Worm (Caenorhabditis elegans) whole organism, L3 larva: ENCODE results near the gene fbxc-21.

ENCODE experiments used
- ceh-16 ChIP-seq: sonication (generic microtip); optimal IDR thresholded peaks from 2 replicates; lab custom pipeline; 2017; ENCODE audit warnings: missing biosample characterization, missing genetic modification characterization
- ceh-28 ChIP-seq: fragments of 150-350 bp; optimal IDR thresholded peaks from 2 replicates; lab custom pipeline; 2014; ENCODE audit warnings: missing biosample characterization, missing genetic modification reagents, missing genetic modification characterization
- ceh-82 ChIP-seq: fragments of 150-350 bp; optimal IDR thresholded peaks from 2 replicates; lab custom pipeline; 2014; ENCODE audit warnings: missing biosample characterization, missing genetic modification characterization
- daf-12 ChIP-seq: fragments of 150-350 bp; optimal IDR thresholded peaks from 2 replicates; lab custom pipeline; 2014; ENCODE audit warnings: missing biosample characterization, missing genetic modification reagents, missing genetic modification characterization
- jun-1 ChIP-seq: fragments of 150-350 bp; optimal IDR thresholded peaks from 2 replicates; lab custom pipeline; 2014; ENCODE audit warnings: missing biosample characterization, missing genetic modification reagents, missing genetic modification characterization
- mdl-1 ChIP-seq: fragments of 150-350 bp; optimal IDR thresholded peaks from 2 replicates; lab custom pipeline; 2014; ENCODE audit warnings: missing biosample characterization, missing genetic modification characterization
- ztf-11 ChIP-seq: fragments of 150-350 bp; optimal IDR thresholded peaks from 2 replicates; lab custom pipeline; 2014; ENCODE audit warnings: missing biosample characterization, missing genetic modification characterization

DNA sequence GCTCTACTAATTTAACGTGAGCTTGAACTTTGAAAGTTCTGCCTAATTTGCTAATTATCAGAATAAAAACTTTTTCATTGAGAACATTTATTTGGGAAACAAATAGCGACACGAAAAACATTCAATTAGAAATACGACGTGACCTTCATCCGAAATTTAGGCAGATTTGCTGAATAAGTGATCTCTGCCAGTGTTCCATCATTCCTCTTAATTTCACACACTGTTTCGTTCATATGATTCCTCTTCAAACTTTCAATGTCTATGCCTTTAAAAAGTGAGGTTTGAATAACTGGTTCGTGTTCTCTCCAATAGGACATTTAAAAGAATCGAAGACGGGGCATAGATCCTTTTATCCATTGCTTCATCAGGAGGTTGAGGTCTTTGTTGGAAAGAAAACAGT lies 42.2 kb downstream of the fbxc-21 start, which contains the start of gene fbxb-20:
- TF ChIP-seq mdl-1 = no peak
- TF ChIP-seq jun-1 = no peak
- TF ChIP-seq ztf-11 (tag; lab: Kevin White, UChicago) = no peak
- TF ChIP-seq daf-12 (tag; lab: Kevin White, UChicago) = no peak
- no peak for TF ChIP-seq ceh-28 (tag; lab: Kevin White, UChicago)
- TF ChIP-seq ceh-82 (tag; lab: Kevin White, UChicago) = no peak
- TF ChIP-seq ceh-16 (tag; lab: Kevin White, UChicago) = no peak
